Fruit fly (Drosophila melanogaster) whole organism, adult: Measurements from ENCODE around the gene bap.

ENCODE experiments used
- CG11617 ChIP-seq: fragments of 200-800 bp; sonication (Bioruptor generic); optimal IDR thresholded peaks from 2 replicates; lab custom pipeline; 2017; ENCODE audit warnings: mild to moderate bottlenecking, missing biosample characterization, missing genetic modification reagents, missing genetic modification characterization
- CG1620 ChIP-seq: fragments of 200-800 bp; sonication (Bioruptor generic); optimal IDR thresholded peaks from 2 replicates; lab custom pipeline; 2016; ENCODE audit warnings: missing biosample characterization, missing genetic modification characterization
- CG5204 ChIP-seq: fragments of 200-800 bp; sonication (Bioruptor generic); optimal IDR thresholded peaks from 2 replicates; lab custom pipeline; 2016; ENCODE audit warnings: missing biosample characterization, missing genetic modification characterization
- CG7045 ChIP-seq: fragments of 200-800 bp; sonication (Bioruptor generic); optimal IDR thresholded peaks from 2 replicates; lab custom pipeline; 2017; ENCODE audit warnings: missing biosample characterization, mild to moderate bottlenecking, missing genetic modification characterization
- Clk ChIP-seq: fragments of 200-800 bp; sonication (Bioruptor generic); optimal IDR thresholded peaks from 2 replicates; lab custom pipeline; 2017; ENCODE audit warnings: missing biosample characterization, missing genetic modification characterization
- Crg-1 ChIP-seq: fragments of 200-800 bp; sonication (Bioruptor generic); optimal IDR thresholded peaks from 2 replicates; lab custom pipeline; 2016; ENCODE audit warnings: missing biosample characterization, missing genetic modification characterization
- Mnt ChIP-seq: fragments of 200-800 bp; sonication (Bioruptor generic); optimal IDR thresholded peaks from 2 replicates; lab custom pipeline; 2016; ENCODE audit warnings: missing biosample characterization, mild to moderate bottlenecking, missing genetic modification characterization
- bab1 ChIP-seq: fragments of 200-800 bp; sonication (Bioruptor generic); optimal IDR thresholded peaks from 3 replicates; lab custom pipeline; 2019; ENCODE audit warnings: missing biosample characterization, mild to moderate bottlenecking, missing genetic modification characterization, moderate library complexity
- cic ChIP-seq: fragments of 200-800 bp; sonication (Bioruptor generic); optimal IDR thresholded peaks from 2 replicates; lab custom pipeline; 2017; ENCODE audit warnings: missing biosample characterization, mild to moderate bottlenecking, missing genetic modification characterization, moderate library complexity
- kay ChIP-seq: fragments of 200-800 bp; sonication (Bioruptor generic); peaks from one replicate; lab custom pipeline; 2016; ENCODE audit warnings: missing biosample characterization, missing genetic modification characterization, borderline replicate concordance
- ovo ChIP-seq: fragments of 200-800 bp; sonication (Bioruptor generic); optimal IDR thresholded peaks from 2 replicates; lab custom pipeline; 2016; ENCODE audit warnings: missing biosample characterization, missing genetic modification characterization
- tj ChIP-seq: fragments of 200-800 bp; sonication (Bioruptor generic); optimal IDR thresholded peaks from 3 replicates; lab custom pipeline; 2017; ENCODE audit warnings: missing biosample characterization, mild to moderate bottlenecking, missing genetic modification characterization, moderate library complexity
- toe ChIP-seq: fragments of 200-800 bp; sonication (Bioruptor generic); optimal IDR thresholded peaks from 2 replicates; lab custom pipeline; 2016; ENCODE audit warnings: missing biosample characterization, missing genetic modification characterization

dm6 chr3R:21408823-21409222 lies 20.1 kb downstream of the bap start, which contains the start of gene CheB93b:
- TF ChIP-seq Mnt (GFP tag; lab: Kevin White, UChicago), result no peak
- TF ChIP-seq tj (GFP tag; lab: Kevin White, UChicago), result no peak
- TF ChIP-seq toe (GFP tag; lab: Kevin White, UChicago), result no peak
- TF ChIP-seq ovo, result no peak
- TF ChIP-seq cic (GFP tag; lab: Kevin White, UChicago), result no peak
- no peak for TF ChIP-seq Clk (GFP tag; lab: Kevin White, UChicago)
- no peak for TF ChIP-seq CG1620 (GFP tag; lab: Kevin White, UChicago)
- TF ChIP-seq bab1 (GFP tag; lab: Kevin White, UChicago), result no peak
- TF ChIP-seq CG7045 (GFP tag; lab: Kevin White, UChicago), result no peak
- TF ChIP-seq kay (GFP tag; lab: Kevin White, UChicago), result no peak
- no peak for TF ChIP-seq Crg-1 (GFP tag; lab: Kevin White, UChicago)
- no peak for TF ChIP-seq CG5204
- no peak for TF ChIP-seq CG11617 (GFP tag; lab: Kevin White, UChicago)
